Fruit fly (Drosophila melanogaster): ENCODE measurements around the gene CG14400.
A peak's percentile ranks its signal among the peaks of the same experiment; 100 is the strongest.

Gene CG14400

dm6 chr2L:20812283-20813189 is 45.2 kb downstream of the CG14400 start:
- TF ChIP-seq noc (tag; optimal IDR thresholded peaks at IDR 0.05) = no peak

- no peak for TF ChIP-seq noc (tag; optimal IDR thresholded peaks at IDR 0.05)
Measured at dm6 chr2L:20811039-20811652, 46.5 kb downstream of the CG14400 start.

- TF ChIP-seq noc (tag; optimal IDR thresholded peaks at IDR 0.05) = no peak
Measured at dm6 chr2L:20809229-20809628, 48.5 kb downstream of the CG14400 start.

DNA sequence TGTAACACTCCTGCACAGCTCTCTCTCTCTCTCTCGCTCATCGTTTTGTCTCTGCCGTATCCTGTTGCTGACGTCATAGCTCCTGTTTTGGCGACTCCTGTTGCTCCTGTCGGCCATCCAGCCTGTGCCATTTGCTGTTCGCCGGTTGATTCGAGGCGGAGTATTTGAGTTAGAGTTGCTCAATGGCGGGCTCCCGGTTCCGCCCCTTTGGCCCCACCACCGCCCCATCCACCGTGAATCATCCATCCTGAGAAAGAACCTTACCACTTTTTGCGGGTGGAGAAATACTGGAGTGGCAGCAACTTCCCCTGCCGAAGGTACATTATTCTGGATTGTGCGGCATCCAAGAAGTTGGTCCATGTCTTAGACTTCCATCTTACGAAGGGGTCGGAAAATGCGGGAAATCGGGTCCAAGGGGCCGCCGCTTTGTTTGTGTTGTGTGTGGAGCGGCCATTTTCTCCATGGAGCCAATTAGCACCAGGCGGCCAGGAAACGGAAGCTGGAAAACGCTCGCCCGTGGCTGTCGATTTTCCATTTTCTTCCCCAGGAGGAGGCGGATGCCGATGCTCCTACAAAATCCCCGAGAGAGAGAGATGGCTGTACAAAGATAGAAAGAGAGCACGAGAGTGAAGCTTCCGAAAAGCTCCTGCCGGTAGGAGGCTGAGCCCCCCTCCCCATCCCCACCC is 49.0 kb downstream of the CG14400 start:
- no peak for TF ChIP-seq noc (tag; optimal IDR thresholded peaks at IDR 0.05)

dm6 chr2L:20807617-20808509 is 49.8 kb downstream of the CG14400 start:
- TF ChIP-seq noc (tag; optimal IDR thresholded peaks at IDR 0.05) = peak; percentile 68
